Worm (Caenorhabditis elegans) whole organism, L1 larva: ENCODE measurements around the gene F17A9.4.

Experiments
- C16A3.4 ChIP-seq: fragments of 150-350 bp; optimal IDR thresholded peaks from 2 replicates; lab custom pipeline; 2014; ENCODE audit warnings: missing biosample characterization, missing genetic modification characterization
- C34B4.2 ChIP-seq: sonication (generic microtip); optimal IDR thresholded peaks from 2 replicates; lab custom pipeline; 2017; ENCODE audit warnings: mild to moderate bottlenecking, missing genetic modification characterization, missing compliant biosample characterization
- F16B12.6 ChIP-seq: fragments of 150-350 bp; optimal IDR thresholded peaks from 2 replicates; lab custom pipeline; 2014; ENCODE audit warnings: missing biosample characterization, missing genetic modification characterization
- Y116A8C.19 ChIP-seq: sonication (generic microtip); optimal IDR thresholded peaks from 2 replicates; lab custom pipeline; 2016; ENCODE audit warnings: missing compliant biosample characterization, missing genetic modification characterization, borderline replicate concordance
- ama-1 ChIP-seq: fragments of 150-350 bp; optimal IDR thresholded peaks from 2 replicates; lab custom pipeline; 2014
- ceh-63 ChIP-seq: fragments of 200-800 bp; sonication (Bioruptor generic); optimal IDR thresholded peaks from 2 replicates; lab custom pipeline; 2018; ENCODE audit warnings: mild to moderate bottlenecking, missing genetic modification characterization, missing compliant biosample characterization
- ceh-8 ChIP-seq: fragments of 200-800 bp; sonication (Bioruptor generic); optimal IDR thresholded peaks from 2 replicates; lab custom pipeline; 2018; ENCODE audit warnings: mild to moderate bottlenecking, missing genetic modification characterization, moderate library complexity, missing compliant biosample characterization
- ceh-82 ChIP-seq, 3 experiments: fragments of 150-350 bp in 1 of 3; sonication (generic microtip) in 2 of 3; optimal IDR thresholded peaks; 2 replicates each; lab custom pipeline; 2014 to 2017; ENCODE audit warnings: missing biosample characterization in 3 of 3, missing genetic modification characterization in 3 of 3
- ceh-88 ChIP-seq: fragments of 200-800 bp; sonication (Bioruptor generic); IDR thresholded peaks from 2 replicates; pipeline ENCODE4 v1.3.6; 2022; ENCODE audit warnings: missing genetic modification characterization, missing compliant biosample characterization
- ceh-90 ChIP-seq: sonication (generic microtip); optimal IDR thresholded peaks from 2 replicates; lab custom pipeline; 2016; ENCODE audit warnings: missing genetic modification characterization, missing compliant biosample characterization
- ces-1 ChIP-seq: fragments of 150-350 bp; optimal IDR thresholded peaks from 2 replicates; lab custom pipeline; 2014; ENCODE audit warnings: missing biosample characterization, missing genetic modification reagents, missing genetic modification characterization
- dpl-1 ChIP-seq, 3 experiments: fragments of 150-350 bp in 2 of 3; sonication (generic microtip) in 1 of 3; optimal IDR thresholded peaks; 2 replicates each; lab custom pipeline; 2014 to 2017; ENCODE audit warnings: missing biosample characterization in 3 of 3, missing genetic modification characterization in 3 of 3, missing genetic modification reagents in 3 of 3
- efl-1 ChIP-seq, 4 experiments: fragments of 150-350 bp; optimal IDR thresholded peaks in 3 of 4; peaks in 1 of 4; 1 replicate in 1 of 4; 2 replicates in 3 of 4; lab custom pipeline; 2014; ENCODE audit warnings: missing biosample characterization in 2 of 4, missing genetic modification characterization in 2 of 4, missing genetic modification reagents in 2 of 4
- efl-3 ChIP-seq: fragments of 200-800 bp; sonication (Bioruptor generic); optimal IDR thresholded peaks from 2 replicates; lab custom pipeline; 2018; ENCODE audit warnings: mild to moderate bottlenecking, missing genetic modification characterization, missing compliant biosample characterization
- egl-13 ChIP-seq: sonication (generic microtip); optimal IDR thresholded peaks from 2 replicates; lab custom pipeline; 2016; ENCODE audit warnings: missing genotype, missing genetic modification reagents, missing genetic modification characterization, missing compliant biosample characterization
- ets-5 ChIP-seq: fragments of 200-800 bp; sonication (Bioruptor generic); IDR thresholded peaks from 2 replicates; pipeline ENCODE4 v1.3.6; 2022; ENCODE audit warnings: missing genetic modification characterization, missing compliant biosample characterization
- fkh-10 ChIP-seq: sonication (generic microtip); optimal IDR thresholded peaks from 2 replicates; lab custom pipeline; 2017; ENCODE audit warnings: missing biosample characterization, missing genetic modification reagents, missing genetic modification characterization
- fkh-4 ChIP-seq: sonication (generic microtip); optimal IDR thresholded peaks from 2 replicates; lab custom pipeline; 2016; ENCODE audit warnings: missing compliant biosample characterization, missing genetic modification characterization, borderline replicate concordance
- grh-1 ChIP-seq: fragments of 200-800 bp; sonication (Bioruptor generic); IDR thresholded peaks from 2 replicates; pipeline ENCODE4 v1.3.6; 2022; ENCODE audit warnings: missing genetic modification reagents, missing genetic modification characterization, missing compliant biosample characterization
- hlh-17 ChIP-seq: fragments of 200-800 bp; sonication (Bioruptor generic); optimal IDR thresholded peaks from 2 replicates; lab custom pipeline; 2018; ENCODE audit warnings: missing genetic modification characterization, mild to moderate bottlenecking, missing compliant biosample characterization, moderate library complexity, borderline replicate concordance
- hlh-4 ChIP-seq: sonication (generic microtip); optimal IDR thresholded peaks from 2 replicates; lab custom pipeline; 2016; ENCODE audit warnings: mild to moderate bottlenecking, missing genetic modification characterization, missing compliant biosample characterization
- hpl-2 ChIP-seq: fragments of 150-350 bp; optimal IDR thresholded peaks from 2 replicates; lab custom pipeline; 2014; ENCODE audit warnings: missing biosample characterization, missing genetic modification reagents, missing genetic modification characterization
- irx-1 ChIP-seq: sonication (generic microtip); optimal IDR thresholded peaks from 2 replicates; lab custom pipeline; 2016; ENCODE audit warnings: missing genetic modification characterization, missing compliant biosample characterization
- jun-1 ChIP-seq: fragments of 150-350 bp; optimal IDR thresholded peaks from 2 replicates; lab custom pipeline; 2014; ENCODE audit warnings: missing biosample characterization, missing genetic modification reagents, missing genetic modification characterization
- lin-35 ChIP-seq, 2 experiments: fragments of 150-350 bp; optimal IDR thresholded peaks; 2 replicates each; lab custom pipeline; 2014; ENCODE audit warnings: missing biosample characterization in 2 of 2, missing genetic modification characterization in 2 of 2, missing genetic modification reagents in 2 of 2
- lir-3 ChIP-seq: sonication (generic microtip); optimal IDR thresholded peaks from 2 replicates; lab custom pipeline; 2016; ENCODE audit warnings: mild to moderate bottlenecking, missing genetic modification characterization, moderate library complexity, missing compliant biosample characterization; ENCODE audit not compliant: poor library complexity
- lsy-2 ChIP-seq, 2 experiments: fragments of 150-350 bp; optimal IDR thresholded peaks; 2 replicates each; lab custom pipeline; 2014; ENCODE audit warnings: missing biosample characterization in 2 of 2, missing genetic modification characterization in 2 of 2
- mab-9 ChIP-seq: fragments of 200-800 bp; sonication (Bioruptor generic); IDR thresholded peaks from 2 replicates; pipeline ENCODE4 v1.3.6; 2022; ENCODE audit warnings: missing genetic modification reagents, missing genetic modification characterization, missing compliant biosample characterization
- mdl-1 ChIP-seq, 2 experiments: fragments of 150-350 bp; optimal IDR thresholded peaks; 2 replicates each; lab custom pipeline; 2014 to 2017; ENCODE audit warnings: missing biosample characterization in 2 of 2, missing genetic modification characterization in 2 of 2, inconsistent platforms in 1 of 2
- nhr-12 ChIP-seq: sonication (generic microtip); optimal IDR thresholded peaks from 2 replicates; lab custom pipeline; 2017; ENCODE audit warnings: missing biosample characterization, missing genetic modification characterization
- nhr-19 ChIP-seq: fragments of 200-800 bp; sonication (Bioruptor generic); conservative IDR thresholded peaks from 2 replicates; pipeline ENCODE4 v1.3.6; 2022; ENCODE audit warnings: missing genetic modification characterization, missing compliant biosample characterization
- nhr-47 ChIP-seq: sonication (generic microtip); optimal IDR thresholded peaks from 2 replicates; lab custom pipeline; 2016; ENCODE audit warnings: mild to moderate bottlenecking, missing genetic modification characterization, moderate library complexity, missing compliant biosample characterization
- nhr-76 ChIP-seq: sonication (generic microtip); optimal IDR thresholded peaks from 2 replicates; lab custom pipeline; 2017; ENCODE audit warnings: missing biosample characterization, missing genetic modification characterization
- nhr-84 ChIP-seq: sonication (generic microtip); optimal IDR thresholded peaks from 2 replicates; lab custom pipeline; 2017; ENCODE audit warnings: missing biosample characterization, missing genetic modification characterization
- nhr-85 ChIP-seq: sonication (generic microtip); peaks from one replicate; lab custom pipeline; 2016; ENCODE audit warnings: missing genetic modification characterization, inconsistent platforms, missing compliant biosample characterization
- nhr-90 ChIP-seq: sonication (generic microtip); optimal IDR thresholded peaks from 2 replicates; lab custom pipeline; 2016; ENCODE audit warnings: mild to moderate bottlenecking, missing genetic modification characterization, missing compliant biosample characterization; ENCODE audit not compliant: poor library complexity
- pax-3 ChIP-seq: fragments of 200-800 bp; sonication (Bioruptor generic); optimal IDR thresholded peaks from 2 replicates; lab custom pipeline; 2018; ENCODE audit warnings: mild to moderate bottlenecking, missing genetic modification characterization, moderate library complexity, missing compliant biosample characterization
- rnt-1 ChIP-seq: sonication (generic microtip); optimal IDR thresholded peaks from 2 replicates; lab custom pipeline; 2016; ENCODE audit warnings: mild to moderate bottlenecking, missing genetic modification characterization, moderate library complexity, missing compliant biosample characterization
- skn-1 ChIP-seq: fragments of 150-350 bp; optimal IDR thresholded peaks from 2 replicates; lab custom pipeline; 2014; ENCODE audit warnings: missing biosample characterization, missing genetic modification characterization
- sox-4 ChIP-seq: sonication (generic microtip); optimal IDR thresholded peaks from 2 replicates; lab custom pipeline; 2016; ENCODE audit warnings: missing genetic modification characterization, missing compliant biosample characterization
- sptf-1 ChIP-seq: fragments of 150-350 bp; optimal IDR thresholded peaks from 2 replicates; lab custom pipeline; 2014; ENCODE audit warnings: missing biosample characterization, missing genetic modification characterization
- tbx-2 ChIP-seq: sonication (generic microtip); optimal IDR thresholded peaks from 2 replicates; lab custom pipeline; 2016; ENCODE audit warnings: missing genetic modification characterization, missing compliant biosample characterization
- tlp-1 ChIP-seq: fragments of 150-350 bp; optimal IDR thresholded peaks from 2 replicates; lab custom pipeline; 2014; ENCODE audit warnings: missing biosample characterization, missing genetic modification characterization
- unc-130 ChIP-seq: fragments of 150-350 bp; optimal IDR thresholded peaks from 2 replicates; lab custom pipeline; 2017; ENCODE audit warnings: missing biosample characterization, missing genetic modification characterization, inconsistent platforms
- xbp-1 ChIP-seq: sonication (generic microtip); optimal IDR thresholded peaks from 2 replicates; lab custom pipeline; 2016; ENCODE audit warnings: missing genetic modification characterization, missing compliant biosample characterization
- ztf-11 ChIP-seq, 2 experiments: sonication (generic microtip); optimal IDR thresholded peaks; 2 replicates each; lab custom pipeline; 2016 to 2017; ENCODE audit warnings: missing genetic modification characterization in 2 of 2, missing biosample characterization in 1 of 2, missing compliant biosample characterization in 1 of 2
- ztf-4 ChIP-seq: fragments of 150-350 bp; optimal IDR thresholded peaks from 2 replicates; lab custom pipeline; 2014; ENCODE audit warnings: missing biosample characterization, missing genetic modification characterization

The F17A9.4 gene

ce11 chrV:6098755-6099155, 11.7 kb downstream of the F17A9.4 start (continued):
- TF ChIP-seq lsy-2 (tag; optimal IDR thresholded peaks at IDR 0.05; lab: Kevin White, UChicago) (peak; percentile 22 to 55), lin-35 (GFP tag; optimal IDR thresholded peaks at IDR 0.05; lab: Kevin White, UChicago) (no peak), nhr-85 (tag; lab: Kevin White, UChicago) (peak; percentile 30), grh-1 (GFP tag; lab: Robert Waterston, UW) (no peak), efl-1 (optimal IDR thresholded peaks at IDR 0.05; lab: Kevin White, UChicago) (peak in 1 of 2 experiments; percentile 24), efl-1 (GFP tag; optimal IDR thresholded peaks at IDR 0.05 in 1 of 2; lab: Kevin White, UChicago) (peak in 1 of 2 experiments; percentile 82)

ce11 chrV:6096559-6097155, 13.8 kb downstream of the F17A9.4 start, which contains the start of gene smut-1:
Gene smut-1 (plus strand): TSS chrV:6097105.
- TF ChIP-seq ceh-90 (tag; lab: Kevin White, UChicago) (no peak), efl-1 (optimal IDR thresholded peaks at IDR 0.05; lab: Kevin White, UChicago) (no peak), efl-1 (GFP tag; optimal IDR thresholded peaks at IDR 0.05 in 1 of 2; lab: Kevin White, UChicago) (peak in 1 of 2 experiments; percentile 91)

- TF ChIP-seq skn-1 (tag; lab: Kevin White, UChicago) (no peak), F16B12.6 (tag; lab: Kevin White, UChicago) (peak; percentile 89), ces-1 (no peak), nhr-76 (no peak), Y116A8C.19 (no peak), ceh-82 (tag; optimal IDR thresholded peaks at IDR 0.05; lab: Kevin White, UChicago) (no peak), lir-3 (peak; percentile 10), sptf-1 (tag; lab: Kevin White, UChicago) (no peak), sox-4 (tag; lab: Kevin White, UChicago) (no peak), dpl-1 (GFP tag; optimal IDR thresholded peaks at IDR 0.05; lab: Kevin White, UChicago) (peak; percentile 35 to 66 (median 66)), nhr-90 (tag; lab: Kevin White, UChicago) (no peak), fkh-10 (GFP tag; lab: Kevin White, UChicago) (no peak), nhr-12 (no peak), hlh-4 (tag; lab: Kevin White, UChicago) (no peak), ceh-63 (GFP tag; lab: Kevin White, UChicago) (no peak), ztf-4 (tag; lab: Kevin White, UChicago) (no peak), grh-1 (GFP tag; lab: Robert Waterston, UW) (no peak), nhr-19 (peak; percentile 11; the same call in 1 of the 2 replicates), fkh-4 (tag; lab: Kevin White, UChicago) (no peak), mdl-1 (tag; optimal IDR thresholded peaks at IDR 0.05; lab: Kevin White, UChicago) (no peak), nhr-84 (no peak), rnt-1 (tag; lab: Kevin White, UChicago) (no peak), irx-1 (no peak), ceh-8 (GFP tag; lab: Kevin White, UChicago) (no peak), ets-5 (no peak), egl-13 (tag; lab: Kevin White, UChicago) (peak; percentile 9), jun-1 (no peak), ceh-88 (GFP tag; lab: Robert Waterston, UW) (no peak), tbx-2 (peak; percentile 10), efl-3 (GFP tag; lab: Kevin White, UChicago) (no peak), hlh-17 (no peak), hpl-2 (GFP tag; lab: Kevin White, UChicago) (no peak), ztf-11 (tag; optimal IDR thresholded peaks at IDR 0.05; lab: Kevin White, UChicago) (no peak), C34B4.2 (tag; lab: Kevin White, UChicago) (no peak), nhr-47 (tag; lab: Kevin White, UChicago) (peak; percentile 16), ceh-90 (tag; lab: Kevin White, UChicago) (no peak), pax-3 (tag; lab: Kevin White, UChicago) (no peak), unc-130 (tag; lab: Kevin White, UChicago) (no peak), xbp-1 (tag; lab: Kevin White, UChicago) (peak; percentile 94), ama-1 (lab: Kevin White, UChicago) (no peak), mab-9 (GFP tag; lab: Robert Waterston, UW) (no peak), tlp-1 (tag; lab: Kevin White, UChicago) (no peak), C16A3.4 (no peak)
Measured at ce11 chrV:6095829-6096228, 14.6 kb downstream of the F17A9.4 start, which contains the start of gene Y38A10A.7. Gene Y38A10A.7 (plus strand): TSS chrV:6096197.
